Worm (Caenorhabditis elegans) whole organism, L4 larva: ENCODE data around the gene F09G8.10.
A peak's percentile ranks its signal among the peaks of the same experiment; 100 is the strongest.

Source experiments
- D1046.2 ChIP-seq: fragments of 200-800 bp; sonication (Bioruptor generic); IDR thresholded peaks from 2 replicates; pipeline ENCODE4 v1.3.6; 2022; ENCODE audit warnings: missing genetic modification characterization, missing compliant biosample characterization
- F44E2.7 ChIP-seq: fragments of 200-800 bp; sonication (Bioruptor generic); IDR thresholded peaks from 2 replicates; pipeline ENCODE4 v2.1.2; 2022; ENCODE audit warnings: missing genetic modification characterization, missing compliant biosample characterization
- F49E8.2 ChIP-seq: sonication (generic microtip); optimal IDR thresholded peaks from 2 replicates; lab custom pipeline; 2016; ENCODE audit warnings: missing compliant biosample characterization, mild to moderate bottlenecking, missing genetic modification characterization, borderline replicate concordance
- R02D3.7 ChIP-seq: fragments of 150-350 bp; sonication (generic microtip); optimal IDR thresholded peaks from 3 replicates; lab custom pipeline; 2014; ENCODE audit warnings: missing biosample characterization, missing genetic modification characterization
- Y5F2A.4 ChIP-seq: fragments of 200-800 bp; sonication (Bioruptor generic); optimal IDR thresholded peaks from 2 replicates; lab custom pipeline; 2018; ENCODE audit warnings: mild to moderate bottlenecking, missing genetic modification characterization, missing compliant biosample characterization
- Y75B8A.6 ChIP-seq: fragments of 200-800 bp; sonication (Bioruptor generic); IDR thresholded peaks from 2 replicates; pipeline ENCODE4 v1.3.6; 2022; ENCODE audit warnings: missing genetic modification reagents, missing genetic modification characterization, missing compliant biosample characterization
- aha-1 ChIP-seq: fragments of 150-350 bp; peaks from one replicate; lab custom pipeline; 2014; ENCODE audit warnings: missing biosample characterization, missing genetic modification characterization
- arid-1 ChIP-seq: fragments of 200-800 bp; sonication (Bioruptor generic); conservative IDR thresholded peaks from 2 replicates; pipeline ENCODE4 v1.3.6; 2022; ENCODE audit warnings: missing genetic modification reagents, missing genetic modification characterization, missing compliant biosample characterization
- ceh-28 ChIP-seq: fragments of 150-350 bp; optimal IDR thresholded peaks from 2 replicates; lab custom pipeline; 2014; ENCODE audit warnings: missing biosample characterization, missing genetic modification reagents, missing genetic modification characterization
- ceh-44 ChIP-seq: fragments of 200-800 bp; sonication (Bioruptor generic); IDR thresholded peaks from 2 replicates; pipeline ENCODE4 v1.3.6; 2022; ENCODE audit warnings: missing genetic modification reagents, missing genetic modification characterization, missing compliant biosample characterization
- ceh-82 ChIP-seq: sonication (generic microtip); optimal IDR thresholded peaks from 2 replicates; lab custom pipeline; 2017; ENCODE audit warnings: missing biosample characterization, missing genetic modification characterization
- daf-16 ChIP-seq, 3 experiments: sonication (generic microtip); optimal IDR thresholded peaks; 2 replicates each; lab custom pipeline; 2016 to 2017; ENCODE audit warnings: missing genetic modification characterization in 3 of 3, missing genetic modification reagents in 3 of 3, mild to moderate bottlenecking in 2 of 3, missing compliant biosample characterization in 2 of 3, missing biosample characterization in 1 of 3, moderate library complexity in 1 of 3
- daf-19 ChIP-seq: fragments of 200-800 bp; sonication (Bioruptor generic); conservative IDR thresholded peaks from 2 replicates; pipeline ENCODE4 v1.3.6; 2022; ENCODE audit warnings: missing genetic modification characterization, missing compliant biosample characterization
- daf-8 ChIP-seq: fragments of 200-800 bp; sonication (Bioruptor generic); IDR thresholded peaks from 2 replicates; pipeline ENCODE4 v1.3.6; 2022; ENCODE audit warnings: missing genetic modification characterization, missing compliant biosample characterization
- dmd-9 ChIP-seq: fragments of 200-800 bp; sonication (Bioruptor generic); IDR thresholded peaks from 2 replicates; pipeline ENCODE4 v1.3.6; 2022; ENCODE audit warnings: missing genetic modification reagents, missing genetic modification characterization, missing compliant biosample characterization
- dpl-1 ChIP-seq: fragments of 150-350 bp; optimal IDR thresholded peaks from 2 replicates; lab custom pipeline; 2014; ENCODE audit warnings: missing biosample characterization, missing genetic modification reagents, missing genetic modification characterization
- dve-1 ChIP-seq: sonication (generic microtip); optimal IDR thresholded peaks from 2 replicates; lab custom pipeline; 2017; ENCODE audit warnings: antibody characterized with exemption, mild to moderate bottlenecking, missing genetic modification characterization, missing compliant biosample characterization; ENCODE audit not compliant: insufficient read depth
- gei-8 ChIP-seq: fragments of 200-800 bp; sonication (Bioruptor generic); optimal IDR thresholded peaks from 2 replicates; lab custom pipeline; 2018; ENCODE audit warnings: mild to moderate bottlenecking, missing genetic modification characterization, missing compliant biosample characterization
- hif-1 ChIP-seq, 2 experiments: sonication (generic microtip); optimal IDR thresholded peaks; 2 replicates each; lab custom pipeline; 2016 to 2017; ENCODE audit warnings: missing compliant biosample characterization in 2 of 2, missing genetic modification characterization in 2 of 2, missing genetic modification reagents in 2 of 2, missing genotype in 2 of 2, mild to moderate bottlenecking in 1 of 2
- hlh-30 ChIP-seq: sonication (generic microtip); optimal IDR thresholded peaks from 2 replicates; lab custom pipeline; 2017; ENCODE audit warnings: antibody characterized with exemption, mild to moderate bottlenecking, missing genetic modification characterization, missing compliant biosample characterization; ENCODE audit not compliant: insufficient read depth
- jun-1 ChIP-seq: fragments of 150-350 bp; optimal IDR thresholded peaks from 2 replicates; lab custom pipeline; 2014; ENCODE audit warnings: missing biosample characterization, missing genetic modification reagents, missing genetic modification characterization
- lin-29 ChIP-seq: fragments of 200-800 bp; sonication (Bioruptor generic); IDR thresholded peaks from 2 replicates; pipeline ENCODE4 v1.3.6; 2022; ENCODE audit warnings: missing genetic modification reagents, missing genetic modification characterization, missing compliant biosample characterization
- lir-3 ChIP-seq: sonication (generic microtip); optimal IDR thresholded peaks from 2 replicates; lab custom pipeline; 2016; ENCODE audit warnings: mild to moderate bottlenecking, missing genetic modification characterization, missing compliant biosample characterization
- madf-5 ChIP-seq, 2 experiments: fragments of 200-800 bp; sonication (Bioruptor generic); IDR thresholded peaks; 2 replicates each; pipeline ENCODE4 v1.3.6; 2022; ENCODE audit warnings: missing compliant biosample characterization in 2 of 2, missing genetic modification characterization in 2 of 2
- mep-1 ChIP-seq: fragments of 150-350 bp; sonication (generic microtip); optimal IDR thresholded peaks from 3 replicates; lab custom pipeline; 2014; ENCODE audit warnings: missing biosample characterization, missing genetic modification characterization
- mxl-3 ChIP-seq: fragments of 200-800 bp; sonication (Bioruptor generic); optimal IDR thresholded peaks from 2 replicates; lab custom pipeline; 2018; ENCODE audit warnings: mild to moderate bottlenecking, missing genetic modification characterization, missing compliant biosample characterization
- nhr-102 ChIP-seq: sonication (generic microtip); optimal IDR thresholded peaks from 2 replicates; lab custom pipeline; 2016; ENCODE audit warnings: mild to moderate bottlenecking, missing genetic modification characterization, moderate library complexity, missing compliant biosample characterization
- nhr-11 ChIP-seq: fragments of 150-350 bp; optimal IDR thresholded peaks from 2 replicates; lab custom pipeline; 2014; ENCODE audit warnings: missing biosample characterization, missing genetic modification characterization
- nhr-111 ChIP-seq: fragments of 200-800 bp; sonication (Bioruptor generic); optimal IDR thresholded peaks from 2 replicates; lab custom pipeline; 2018; ENCODE audit warnings: mild to moderate bottlenecking, missing genetic modification characterization, missing compliant biosample characterization
- nhr-28 ChIP-seq: fragments of 150-350 bp; optimal IDR thresholded peaks from 2 replicates; lab custom pipeline; 2014; ENCODE audit warnings: missing biosample characterization, missing genetic modification characterization
- nhr-48 ChIP-seq: sonication (generic microtip); optimal IDR thresholded peaks from 2 replicates; lab custom pipeline; 2016; ENCODE audit warnings: mild to moderate bottlenecking, missing genetic modification characterization, missing compliant biosample characterization
- nhr-6 ChIP-seq: fragments of 150-350 bp; optimal IDR thresholded peaks from 2 replicates; lab custom pipeline; 2014; ENCODE audit warnings: missing biosample characterization, missing genetic modification characterization
- pha-4 ChIP-seq, 2 experiments: fragments of 150-350 bp in 1 of 2; fragments of 200-800 bp in 1 of 2; sonication (Bioruptor generic) in 1 of 2; IDR thresholded peaks in 1 of 2; optimal IDR thresholded peaks in 1 of 2; 2 replicates each; pipeline versions ENCODE4 v1.3.6 to Lab custom; 2014 to 2022; ENCODE audit warnings: missing genetic modification characterization in 2 of 2, missing genetic modification reagents in 2 of 2, missing biosample characterization in 1 of 2, missing compliant biosample characterization in 1 of 2
- pqm-1 ChIP-seq: sonication (generic microtip); optimal IDR thresholded peaks from 2 replicates; lab custom pipeline; 2017; ENCODE audit warnings: missing biosample characterization, missing genetic modification characterization
- saeg-2 ChIP-seq: fragments of 200-800 bp; sonication (Bioruptor generic); IDR thresholded peaks from 2 replicates; pipeline ENCODE4 v1.3.6; 2022; ENCODE audit warnings: missing genetic modification reagents, missing genetic modification characterization, missing compliant biosample characterization
- skn-1 ChIP-seq: fragments of 150-350 bp; optimal IDR thresholded peaks from 2 replicates; lab custom pipeline; 2014; ENCODE audit warnings: missing biosample characterization, missing genetic modification characterization
- spr-1 ChIP-seq: sonication (generic microtip); optimal IDR thresholded peaks from 2 replicates; lab custom pipeline; 2016; ENCODE audit warnings: mild to moderate bottlenecking, missing genetic modification characterization, missing compliant biosample characterization
- tra-1 ChIP-seq: fragments of 200-800 bp; sonication (Bioruptor generic); IDR thresholded peaks from 2 replicates; pipeline ENCODE4 v1.3.6; 2022; ENCODE audit warnings: missing genetic modification reagents, missing genetic modification characterization, missing compliant biosample characterization
- zag-1 ChIP-seq: fragments of 150-350 bp; optimal IDR thresholded peaks from 2 replicates; lab custom pipeline; 2014; ENCODE audit warnings: missing biosample characterization, missing genetic modification characterization
- zfp-3 ChIP-seq: fragments of 200-800 bp; sonication (Bioruptor generic); conservative IDR thresholded peaks from 2 replicates; pipeline ENCODE4 v1.3.6; 2022; ENCODE audit warnings: missing genetic modification reagents, missing genetic modification characterization, missing compliant biosample characterization
- ztf-7 ChIP-seq: fragments of 150-350 bp; optimal IDR thresholded peaks from 2 replicates; lab custom pipeline; 2014; ENCODE audit warnings: missing biosample characterization, missing genetic modification characterization

Gene F09G8.10

ce11 chrIII:8319100-8319499 is 47.1 kb upstream of the F09G8.10 start, which contains the start of gene F10E9.11 (continued):
- TF ChIP-seq daf-8 (GFP tag; lab: Robert Waterston, UW) (no peak), nhr-111 (GFP tag; lab: Kevin White, UChicago) (no peak), gei-8 (no peak), ceh-44 (peak; percentile 48; the same call in 1 of the 2 replicates), daf-16 (GFP tag; optimal IDR thresholded peaks at IDR 0.05; lab: Kevin White, UChicago) (no peak), daf-16 (tag; optimal IDR thresholded peaks at IDR 0.05; lab: Kevin White, UChicago) (no peak), madf-5 (GFP tag; IDR thresholded peaks at IDR 0.05; lab: Robert Waterston, UW) (no peak), aha-1 (tag; lab: Kevin White, UChicago) (peak; percentile 87), Y5F2A.4 (GFP tag; lab: Kevin White, UChicago) (no peak), ceh-82 (tag; lab: Kevin White, UChicago) (no peak), zfp-3 (GFP tag; lab: Robert Waterston, UW) (no peak), dmd-9 (GFP tag; lab: Robert Waterston, UW) (no peak), tra-1 (GFP tag; lab: Robert Waterston, UW) (0 out of 2 replicates have a peak, but pooled peaks have one; percentile 20), pqm-1 (tag; lab: Kevin White, UChicago) (no peak), dpl-1 (GFP tag; lab: Kevin White, UChicago) (peak; percentile 96), nhr-11 (tag; lab: Kevin White, UChicago) (peak; percentile 18), jun-1 (tag; lab: Kevin White, UChicago) (no peak), Y75B8A.6 (no peak), nhr-6 (tag; lab: Kevin White, UChicago) (peak; percentile 65), hlh-30 (tag; lab: Kevin White, UChicago) (peak; percentile 57), lin-29 (GFP tag; lab: Robert Waterston, UW) (no peak), F49E8.2 (tag; lab: Kevin White, UChicago) (peak; percentile 22), zag-1 (tag; lab: Kevin White, UChicago) (no peak), nhr-48 (peak; percentile 24), ceh-28 (tag; lab: Kevin White, UChicago) (no peak), R02D3.7 (tag; lab: Kevin White, UChicago) (no peak), nhr-102 (peak; percentile 13), saeg-2 (GFP tag; lab: Robert Waterston, UW) (no peak), mxl-3 (GFP tag; lab: Kevin White, UChicago) (peak; percentile 64), skn-1 (tag; lab: Kevin White, UChicago) (no peak), mep-1 (tag; lab: Kevin White, UChicago) (peak; percentile 58), D1046.2 (GFP tag; lab: Robert Waterston, UW) (no peak; the same call in 1 of the 2 replicates), pha-4 (GFP tag; IDR thresholded peaks at IDR 0.05; lab: Robert Waterston, UW) (no peak), pha-4 (tag; optimal IDR thresholded peaks at IDR 0.05; lab: Kevin White, UChicago) (peak; percentile 18)

- TF ChIP-seq nhr-28 (tag; lab: Kevin White, UChicago) (no peak), daf-19 (GFP tag; lab: Robert Waterston, UW) (no peak), dve-1 (tag; lab: Kevin White, UChicago) (no peak), hif-1 (tag; optimal IDR thresholded peaks at IDR 0.05; lab: Kevin White, UChicago) (no peak), F44E2.7 (GFP tag; lab: Robert Waterston, UW) (no peak)
Measured at ce11 chrIII:8318488-8318887, 46.5 kb upstream of the F09G8.10 start, which contains the start of gene sas-4. TSS of gene sas-4 (minus strand) at chrIII:8318588.

ce11 chrIII:8312393-8312792 is 40.4 kb upstream of the F09G8.10 start, which contains the start of gene F10E9.2:
TSS of gene F10E9.2 (plus strand) at chrIII:8312693.
- no peak for TF ChIP-seq arid-1 (GFP tag; lab: Robert Waterston, UW)
- no peak for TF ChIP-seq lir-3
- no peak for TF ChIP-seq spr-1
- peak; percentile 2 for TF ChIP-seq mep-1 (tag; lab: Kevin White, UChicago)
- no peak for TF ChIP-seq ztf-7 (tag; lab: Kevin White, UChicago)
- TF ChIP-seq, all 104 proteins: peak for 1
